Worm (Caenorhabditis elegans) whole organism, young adult: ENCODE data around the gene bgnt-1.1.

Experiments
- B0336.3 ChIP-seq: fragments of 200-800 bp; sonication (Bioruptor generic); IDR thresholded peaks from 2 replicates; pipeline ENCODE4 v1.3.6; 2022; ENCODE audit warnings: missing genetic modification characterization, missing compliant biosample characterization
- C17E4.6 ChIP-seq: fragments of 200-800 bp; sonication (Bioruptor generic); IDR thresholded peaks from 2 replicates; pipeline ENCODE4 v1.3.6; 2022; ENCODE audit warnings: missing genetic modification reagents, missing genetic modification characterization, missing compliant biosample characterization
- F22D6.2 ChIP-seq: sonication (generic microtip); optimal IDR thresholded peaks from 2 replicates; lab custom pipeline; 2016; ENCODE audit warnings: mild to moderate bottlenecking, missing genetic modification characterization, missing compliant biosample characterization
- F33H1.4 ChIP-seq: fragments of 200-800 bp; sonication (Bioruptor generic); IDR thresholded peaks from 2 replicates; pipeline ENCODE4 v1.3.6; 2022; ENCODE audit warnings: missing genetic modification reagents, missing genetic modification characterization, missing compliant biosample characterization
- Y95B8A.8 ChIP-seq: fragments of 200-800 bp; sonication (Bioruptor generic); IDR thresholded peaks from 2 replicates; pipeline ENCODE4 v1.3.6; 2022; ENCODE audit warnings: missing genetic modification reagents, missing genetic modification characterization, missing compliant biosample characterization
- ama-1 ChIP-seq, 3 experiments: fragments of 150-350 bp in 1 of 3; sonication (generic microtip) in 2 of 3; optimal IDR thresholded peaks; 2 replicates each; lab custom pipeline; 2014 to 2018; ENCODE audit warnings: missing biosample characterization in 2 of 3, missing genetic modification characterization in 2 of 3, missing genetic modification reagents in 2 of 3
- aptf-3 ChIP-seq: fragments of 200-800 bp; sonication (Bioruptor generic); IDR thresholded peaks from 2 replicates; pipeline ENCODE4 v1.3.6; 2022; ENCODE audit warnings: missing genetic modification characterization, missing compliant biosample characterization
- athp-1 ChIP-seq: sonication (generic microtip); optimal IDR thresholded peaks from 2 replicates; lab custom pipeline; 2017; ENCODE audit warnings: mild to moderate bottlenecking, missing genetic modification characterization, missing compliant biosample characterization
- bed-2 ChIP-seq: fragments of 200-800 bp; sonication (Bioruptor generic); IDR thresholded peaks from 2 replicates; pipeline ENCODE4 v1.3.6; 2022; ENCODE audit warnings: missing genetic modification reagents, missing genetic modification characterization, missing compliant biosample characterization
- hlh-26 ChIP-seq: fragments of 200-800 bp; sonication (Bioruptor generic); conservative IDR thresholded peaks from 2 replicates; pipeline ENCODE4 v1.3.6; 2022; ENCODE audit warnings: missing genetic modification reagents, missing genetic modification characterization, missing compliant biosample characterization
- madf-8 ChIP-seq: fragments of 200-800 bp; sonication (Bioruptor generic); conservative IDR thresholded peaks from 2 replicates; pipeline ENCODE4 v1.3.6; 2022; ENCODE audit warnings: missing genetic modification reagents, missing genetic modification characterization, missing compliant biosample characterization
- nhr-27 ChIP-seq: fragments of 200-800 bp; sonication (Bioruptor generic); optimal IDR thresholded peaks from 2 replicates; lab custom pipeline; 2018; ENCODE audit warnings: mild to moderate bottlenecking, missing genetic modification characterization, moderate library complexity, missing compliant biosample characterization
- pha-4 ChIP-seq: fragments of 150-350 bp; sonication (generic microtip); optimal IDR thresholded peaks from 2 replicates; lab custom pipeline; 2014; ENCODE audit warnings: missing biosample characterization, missing genetic modification reagents, missing genetic modification characterization
- unc-62 ChIP-seq: fragments of 150-350 bp; optimal IDR thresholded peaks from 2 replicates; lab custom pipeline; 2014; ENCODE audit warnings: missing biosample characterization, missing genetic modification reagents, missing genetic modification characterization

ce11 chrIV:10457137-10457536 lies 15.4 kb upstream of the bgnt-1.1 start, which contains the start of gene srb-17:
- no peak for TF ChIP-seq pha-4 (tag; lab: Kevin White, UChicago)
- TF ChIP-seq B0336.3 (GFP tag; lab: Robert Waterston, UW): no peak
- no peak for TF ChIP-seq F33H1.4 (GFP tag; lab: Robert Waterston, UW)
- TF ChIP-seq nhr-27: no peak
- TF ChIP-seq hlh-26: no peak
- no peak for TF ChIP-seq Y95B8A.8 (GFP tag; lab: Robert Waterston, UW)
- no peak for TF ChIP-seq bed-2
- no peak for TF ChIP-seq C17E4.6 (GFP tag; lab: Robert Waterston, UW)
- TF ChIP-seq athp-1 (tag; lab: Kevin White, UChicago): no peak
- no peak for TF ChIP-seq ama-1 (optimal IDR thresholded peaks at IDR 0.05; lab: Kevin White, UChicago)
- no peak for TF ChIP-seq ama-1 (GFP tag; optimal IDR thresholded peaks at IDR 0.05; lab: Kevin White, UChicago)
- no peak for TF ChIP-seq F22D6.2
- no peak for TF ChIP-seq unc-62
- no peak for TF ChIP-seq madf-8
- no peak for TF ChIP-seq aptf-3 (GFP tag; lab: Robert Waterston, UW)
